Worm (Caenorhabditis elegans) whole organism, early embryonic: ENCODE results near the gene mlt-11.

ENCODE experiments used
- B0310.2 ChIP-seq: sonication (generic microtip); optimal IDR thresholded peaks from 2 replicates; lab custom pipeline; 2016; ENCODE audit warnings: mild to moderate bottlenecking, missing genetic modification characterization, missing compliant biosample characterization
- F13C5.2 ChIP-seq: sonication (generic microtip); optimal IDR thresholded peaks from 2 replicates; lab custom pipeline; 2017; ENCODE audit warnings: mild to moderate bottlenecking, missing genetic modification characterization, inconsistent platforms, missing compliant biosample characterization
- aly-1 ChIP-seq: sonication (generic microtip); optimal IDR thresholded peaks from 2 replicates; lab custom pipeline; 2016; ENCODE audit warnings: missing genetic modification characterization, missing compliant biosample characterization
- ama-1 ChIP-seq: fragments of 150-350 bp; optimal IDR thresholded peaks from 2 replicates; lab custom pipeline; 2014
- ceh-13 ChIP-seq: fragments of 200-800 bp; sonication (Bioruptor generic); optimal IDR thresholded peaks from 2 replicates; lab custom pipeline; 2018; ENCODE audit warnings: mild to moderate bottlenecking, missing genetic modification characterization, missing compliant biosample characterization
- ceh-36 ChIP-seq: sonication (generic microtip); optimal IDR thresholded peaks from 2 replicates; lab custom pipeline; 2016; ENCODE audit warnings: missing genetic modification characterization, inconsistent platforms, missing compliant biosample characterization
- ets-7 ChIP-seq: sonication (generic microtip); optimal IDR thresholded peaks from 2 replicates; lab custom pipeline; 2016; ENCODE audit warnings: missing genotype, missing genetic modification characterization, missing compliant biosample characterization
- flt-1 ChIP-seq: fragments of 200-800 bp; sonication (Bioruptor generic); IDR thresholded peaks from 2 replicates; pipeline ENCODE4 v1.3.6; 2022; ENCODE audit warnings: missing genetic modification characterization, missing compliant biosample characterization
- hmbx-1 ChIP-seq: sonication (generic microtip); optimal IDR thresholded peaks from 2 replicates; lab custom pipeline; 2016; ENCODE audit warnings: mild to moderate bottlenecking, missing genetic modification characterization, missing compliant biosample characterization
- hmg-4 ChIP-seq: fragments of 200-800 bp; sonication (Bioruptor generic); optimal IDR thresholded peaks from 2 replicates; lab custom pipeline; 2018; ENCODE audit warnings: mild to moderate bottlenecking, missing genetic modification characterization, missing compliant biosample characterization
- hnd-1 ChIP-seq: sonication (generic microtip); optimal IDR thresholded peaks from 2 replicates; lab custom pipeline; 2016; ENCODE audit warnings: missing genetic modification characterization, missing compliant biosample characterization
- pes-1 ChIP-seq: fragments of 200-800 bp; sonication (Bioruptor generic); IDR thresholded peaks from 2 replicates; pipeline ENCODE4 v1.3.6; 2022; ENCODE audit warnings: missing genetic modification reagents, missing genetic modification characterization, missing compliant biosample characterization
- scrt-1 ChIP-seq: fragments of 200-800 bp; sonication (Bioruptor generic); IDR thresholded peaks from 2 replicates; pipeline ENCODE4 v1.3.6; 2022; ENCODE audit warnings: missing genetic modification characterization, missing compliant biosample characterization
- sea-1 ChIP-seq: fragments of 200-800 bp; sonication (Bioruptor generic); conservative IDR thresholded peaks from 2 replicates; pipeline ENCODE4 v1.3.6; 2022; ENCODE audit warnings: missing genetic modification characterization, missing compliant biosample characterization
- tbx-11 ChIP-seq: fragments of 200-800 bp; sonication (Bioruptor generic); IDR thresholded peaks from 2 replicates; pipeline ENCODE4 v1.3.6; 2022; ENCODE audit warnings: missing genetic modification characterization, missing compliant biosample characterization
- tbx-37 ChIP-seq: fragments of 200-800 bp; sonication (Bioruptor generic); conservative IDR thresholded peaks from 2 replicates; pipeline ENCODE4 v1.3.6; 2022; ENCODE audit warnings: missing genetic modification reagents, missing genetic modification characterization, missing compliant biosample characterization
- tra-4 ChIP-seq: sonication (generic microtip); optimal IDR thresholded peaks from 2 replicates; lab custom pipeline; 2017; ENCODE audit warnings: missing genetic modification characterization, missing compliant biosample characterization

mlt-11 gene

DNA sequence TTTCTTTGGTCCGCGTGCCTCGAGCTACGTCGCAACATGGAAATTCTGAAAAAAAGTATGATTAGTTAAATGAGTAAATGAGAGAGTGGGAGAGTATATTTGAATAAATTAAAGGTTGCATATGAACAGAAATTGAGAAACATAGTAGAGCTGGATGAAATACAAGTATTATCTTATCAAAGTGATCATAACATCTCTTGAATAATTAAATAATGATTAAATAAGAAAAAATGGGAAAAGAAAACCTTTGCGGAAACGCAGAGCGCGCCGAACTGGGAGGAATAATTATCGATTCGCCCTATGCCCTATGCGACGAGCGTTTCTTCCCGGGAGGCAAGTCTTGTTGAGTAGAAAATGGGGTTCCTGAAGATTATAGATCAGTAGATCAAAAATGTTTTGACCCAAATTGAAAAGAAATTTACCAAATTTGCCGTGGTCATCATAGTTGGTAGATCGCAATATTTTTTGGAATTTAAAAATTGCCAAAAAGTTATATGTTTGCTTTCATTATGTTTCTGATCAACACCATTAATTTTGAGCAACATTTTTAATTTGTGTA, 22.6 kb downstream of the mlt-11 start, which contains the start of gene F53F8.3:
Gene F53F8.3 (minus strand): TSS at position 51 of the 559 bp plus-strand sequence.
- no peak for TF ChIP-seq sea-1 (GFP tag; lab: Robert Waterston, UW)
- no peak for TF ChIP-seq pes-1
- no peak for TF ChIP-seq hnd-1 (tag; lab: Kevin White, UChicago)
- TF ChIP-seq hmbx-1 (tag; lab: Kevin White, UChicago): no peak
- no peak for TF ChIP-seq B0310.2 (tag; lab: Kevin White, UChicago)
- no peak for TF ChIP-seq ceh-13 (GFP tag; lab: Kevin White, UChicago)
- TF ChIP-seq tbx-11 (GFP tag; lab: Robert Waterston, UW): no peak
- TF ChIP-seq tra-4: no peak
- no peak for TF ChIP-seq tbx-37
- TF ChIP-seq hmg-4 (GFP tag; lab: Kevin White, UChicago): no peak
- TF ChIP-seq ama-1 (lab: Kevin White, UChicago): no peak
- no peak for TF ChIP-seq scrt-1 (GFP tag; lab: Robert Waterston, UW)
- no peak for TF ChIP-seq F13C5.2 (tag; lab: Kevin White, UChicago)
- no peak for TF ChIP-seq aly-1 (tag; lab: Kevin White, UChicago)
- no peak for TF ChIP-seq flt-1
- TF ChIP-seq ets-7 (tag; lab: Kevin White, UChicago): no peak
- no peak for TF ChIP-seq ceh-36 (tag; lab: Kevin White, UChicago)

DNA sequence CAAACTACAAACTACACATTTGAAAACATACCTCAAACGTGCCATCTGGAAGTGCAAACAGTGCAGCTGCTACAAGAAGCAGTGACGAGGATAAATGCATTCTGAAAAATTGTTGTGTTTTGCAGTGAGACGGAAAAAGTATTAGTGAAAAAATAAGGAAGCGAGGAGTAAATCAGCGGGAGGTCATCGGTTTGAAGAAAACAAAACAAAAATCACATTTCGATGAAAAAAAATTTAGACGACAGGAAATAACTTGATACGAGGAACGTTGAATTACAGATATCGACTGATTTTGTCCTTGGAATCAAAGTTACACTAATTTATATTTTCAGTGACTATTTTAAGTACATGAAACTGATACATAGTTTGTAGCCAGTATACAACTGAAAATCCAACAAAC, 24.6 kb downstream of the mlt-11 start, which contains the start of gene F53F8.4:
Gene F53F8.4 (minus strand): TSS at position 101 of the 400 bp plus-strand sequence.
- TF ChIP-seq F13C5.2 (tag; lab: Kevin White, UChicago): no peak
- TF ChIP-seq pes-1: no peak
- TF ChIP-seq B0310.2 (tag; lab: Kevin White, UChicago): no peak
- no peak for TF ChIP-seq scrt-1 (GFP tag; lab: Robert Waterston, UW)
- TF ChIP-seq ets-7 (tag; lab: Kevin White, UChicago): no peak
- TF ChIP-seq tbx-11 (GFP tag; lab: Robert Waterston, UW): no peak
- no peak for TF ChIP-seq ama-1 (lab: Kevin White, UChicago)
- no peak for TF ChIP-seq ceh-13 (GFP tag; lab: Kevin White, UChicago)
- TF ChIP-seq tbx-37: no peak
- no peak for TF ChIP-seq flt-1
- TF ChIP-seq sea-1 (GFP tag; lab: Robert Waterston, UW): no peak
- TF ChIP-seq ceh-36 (tag; lab: Kevin White, UChicago): no peak

DNA sequence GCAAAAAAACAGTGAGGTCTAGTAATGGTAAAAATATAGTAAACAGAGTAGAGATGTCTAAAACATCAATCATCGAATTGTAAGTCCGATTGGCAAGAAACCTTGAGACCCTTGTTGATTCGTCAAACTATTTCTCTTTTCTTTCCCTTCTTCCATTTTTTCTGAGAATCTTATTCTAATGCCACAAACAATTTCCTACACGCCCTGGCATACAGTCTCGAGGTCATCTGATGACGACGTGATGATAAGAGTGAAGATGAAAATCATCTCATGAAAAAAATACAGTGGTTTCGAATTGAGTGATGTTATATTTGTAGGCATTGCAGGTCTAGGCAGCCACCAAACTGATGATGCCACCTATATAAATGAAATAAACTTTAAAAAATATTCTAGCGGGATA, 25.9 kb downstream of the mlt-11 start:
- TF ChIP-seq hmbx-1 (tag; lab: Kevin White, UChicago) (no peak), sea-1 (GFP tag; lab: Robert Waterston, UW) (no peak), pes-1 (no peak), aly-1 (tag; lab: Kevin White, UChicago) (no peak), hnd-1 (tag; lab: Kevin White, UChicago) (no peak), ama-1 (lab: Kevin White, UChicago) (no peak), B0310.2 (tag; lab: Kevin White, UChicago) (no peak), tra-4 (no peak), hmg-4 (GFP tag; lab: Kevin White, UChicago) (no peak), ceh-13 (GFP tag; lab: Kevin White, UChicago) (no peak), scrt-1 (GFP tag; lab: Robert Waterston, UW) (no peak), ets-7 (tag; lab: Kevin White, UChicago) (no peak), tbx-37 (no peak), F13C5.2 (tag; lab: Kevin White, UChicago) (no peak), ceh-36 (tag; lab: Kevin White, UChicago) (no peak), tbx-11 (GFP tag; lab: Robert Waterston, UW) (no peak), flt-1 (no peak)

DNA sequence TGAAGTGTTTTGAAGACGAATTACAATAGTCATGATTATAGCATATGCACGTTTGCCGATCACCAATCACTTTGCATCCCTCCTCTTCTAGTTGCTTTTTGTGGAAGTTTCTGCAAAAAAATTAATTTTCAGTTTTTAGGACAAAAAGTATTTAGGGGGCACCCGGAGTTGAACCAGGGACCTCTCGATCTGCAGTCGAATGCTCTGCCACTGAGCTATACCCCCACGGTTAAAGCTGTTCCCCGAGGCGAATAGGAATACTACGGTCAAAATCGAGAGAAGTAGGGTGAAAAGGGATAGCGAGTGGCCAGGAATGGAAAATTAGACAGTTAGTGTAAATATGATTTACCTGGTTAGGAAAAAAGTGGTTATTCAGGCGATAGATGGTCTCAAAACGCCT, 27.0 kb downstream of the mlt-11 start:
- TF ChIP-seq hnd-1 (tag; lab: Kevin White, UChicago) (peak; percentile 49), scrt-1 (GFP tag; lab: Robert Waterston, UW) (peak; percentile 83; the same call in 1 of the 2 replicates), hmg-4 (GFP tag; lab: Kevin White, UChicago) (peak; percentile 79), ets-7 (tag; lab: Kevin White, UChicago) (no peak), hmbx-1 (tag; lab: Kevin White, UChicago) (peak; percentile 42), ceh-36 (tag; lab: Kevin White, UChicago) (peak; percentile 52), B0310.2 (tag; lab: Kevin White, UChicago) (peak; percentile 12), ceh-13 (GFP tag; lab: Kevin White, UChicago) (peak; percentile 54), tbx-11 (GFP tag; lab: Robert Waterston, UW) (peak; percentile 78), pes-1 (peak; percentile 84), aly-1 (tag; lab: Kevin White, UChicago) (peak; percentile 59), tra-4 (peak; percentile 35), tbx-37 (peak; percentile 66), sea-1 (GFP tag; lab: Robert Waterston, UW) (peak; percentile 74; the same call in 1 of the 2 replicates), F13C5.2 (tag; lab: Kevin White, UChicago) (peak; percentile 74), ama-1 (lab: Kevin White, UChicago) (no peak), flt-1 (peak; percentile 66)

DNA sequence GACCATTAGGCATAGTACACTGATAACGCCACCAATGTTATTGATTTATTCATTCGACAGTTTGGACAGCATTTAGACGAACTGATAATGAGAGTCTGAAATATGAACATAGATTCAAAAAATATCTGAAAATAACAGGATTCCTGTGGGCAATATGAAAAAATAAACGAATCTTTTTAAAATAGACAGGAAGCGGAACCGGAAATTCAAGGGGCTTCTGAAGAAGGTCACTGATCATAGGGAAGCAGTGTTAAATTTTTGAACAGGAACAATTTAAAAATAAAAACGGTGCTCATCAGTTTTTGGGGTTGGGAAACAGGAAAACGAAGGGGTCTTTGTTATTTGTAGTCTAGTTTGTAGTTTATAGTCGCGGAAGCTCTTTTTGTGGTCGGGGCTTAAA, 31.3 kb downstream of the mlt-11 start, which contains the start of gene F53F8.7:
Gene F53F8.7 (minus strand): TSS at position 101 of the 400 bp plus-strand sequence.
- TF ChIP-seq scrt-1 (GFP tag; lab: Robert Waterston, UW) (no peak), tbx-11 (GFP tag; lab: Robert Waterston, UW) (no peak), pes-1 (no peak), hmbx-1 (tag; lab: Kevin White, UChicago) (no peak), sea-1 (GFP tag; lab: Robert Waterston, UW) (no peak), B0310.2 (tag; lab: Kevin White, UChicago) (no peak), tra-4 (no peak)

DNA sequence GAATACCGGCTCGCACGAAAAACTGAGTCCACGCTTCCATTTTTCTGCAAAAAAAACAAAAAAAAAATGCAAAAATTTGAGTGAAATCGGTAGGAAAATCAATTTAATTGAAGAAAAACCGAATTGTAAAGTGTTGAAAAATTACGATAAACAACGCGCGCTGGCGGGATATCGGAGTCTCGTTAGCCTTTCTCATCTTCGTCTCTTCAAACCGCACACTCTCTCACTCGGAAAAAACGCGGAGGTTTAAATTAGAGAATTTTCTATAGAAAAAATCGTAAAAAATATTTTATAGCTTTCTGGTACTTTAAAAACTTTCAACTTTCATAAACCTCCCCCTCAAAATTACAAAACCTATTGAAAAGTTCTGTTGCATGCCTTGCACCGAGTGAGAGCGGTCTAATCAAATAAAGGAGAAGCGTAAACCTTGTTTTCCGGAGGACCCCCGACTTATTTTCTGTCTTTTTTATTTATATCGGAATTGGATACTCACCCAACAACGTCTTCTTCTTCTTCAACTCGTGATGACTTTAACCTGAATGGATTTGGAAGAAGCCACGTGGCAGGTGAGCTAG, 37.1 kb downstream of the mlt-11 start, which contains the start of the genes F53F8.5 and F53F8.6:
Gene F53F8.5 (minus strand): TSS at position 52 of the 575 bp plus-strand sequence.
Gene F53F8.6 (plus strand): TSS at position 230 of the 575 bp plus-strand sequence.
- TF ChIP-seq tbx-37: 0 out of 2 replicates have a peak, but pooled peaks have one; percentile 20
- no peak for TF ChIP-seq flt-1
